Fruit fly (Drosophila melanogaster) whole organism, embryonic: ENCODE results near the gene DCP2.

Experiments
- B-H1 ChIP-seq: fragments of 200-800 bp; sonication (Bioruptor generic); IDR thresholded peaks from 3 replicates; pipeline ENCODE4 v1.3.6; 2022; ENCODE audit warnings: missing biosample characterization, missing genetic modification characterization
- B-H2 ChIP-seq: fragments of 200-800 bp; sonication (Bioruptor generic); optimal IDR thresholded peaks from 2 replicates; lab custom pipeline; 2018; ENCODE audit warnings: missing biosample characterization, mild to moderate bottlenecking, missing genetic modification characterization
- C15 ChIP-seq: fragments of 200-800 bp; sonication (Bioruptor generic); IDR thresholded peaks from 3 replicates; pipeline ENCODE4 v1.3.6; 2022; ENCODE audit warnings: missing biosample characterization, missing genetic modification characterization
- CG10147 ChIP-seq: fragments of 200-800 bp; sonication (Bioruptor generic); optimal IDR thresholded peaks from 2 replicates; lab custom pipeline; 2019; ENCODE audit warnings: missing biosample characterization, mild to moderate bottlenecking, missing genetic modification characterization, moderate library complexity
- CG11085 ChIP-seq: fragments of 200-800 bp; sonication (Bioruptor generic); IDR thresholded peaks from 2 replicates; pipeline ENCODE4 v1.3.6; 2022; ENCODE audit warnings: missing biosample characterization, missing genetic modification characterization
- CG11398 ChIP-seq: fragments of 200-800 bp; sonication (Bioruptor generic); optimal IDR thresholded peaks from 2 replicates; lab custom pipeline; 2016; ENCODE audit warnings: missing biosample characterization, missing genetic modification characterization
- CG11504 ChIP-seq: fragments of 200-800 bp; sonication (Bioruptor generic); optimal IDR thresholded peaks from 3 replicates; lab custom pipeline; 2019; ENCODE audit warnings: missing biosample characterization, mild to moderate bottlenecking, missing genetic modification characterization, moderate library complexity
- CG13894 ChIP-seq: fragments of 200-800 bp; sonication (Bioruptor generic); optimal IDR thresholded peaks from 3 replicates; lab custom pipeline; 2018; ENCODE audit warnings: missing biosample characterization, mild to moderate bottlenecking, missing genetic modification characterization, moderate library complexity
- CG15601 ChIP-seq: fragments of 200-800 bp; sonication (Bioruptor generic); optimal IDR thresholded peaks from 3 replicates; lab custom pipeline; 2019; ENCODE audit warnings: missing biosample characterization, mild to moderate bottlenecking, missing genetic modification characterization, moderate library complexity
- CG1602 ChIP-seq: fragments of 200-800 bp; sonication (Bioruptor generic); optimal IDR thresholded peaks from 3 replicates; lab custom pipeline; 2016; ENCODE audit warnings: missing biosample characterization, missing genetic modification characterization
- CG30020 ChIP-seq: fragments of 200-800 bp; optimal IDR thresholded peaks from 2 replicates; lab custom pipeline; 2019; ENCODE audit warnings: missing biosample characterization, mild to moderate bottlenecking, missing genetic modification characterization, moderate library complexity
- CG33557 ChIP-seq: fragments of 200-800 bp; sonication (Bioruptor generic); optimal IDR thresholded peaks from 2 replicates; lab custom pipeline; 2019; ENCODE audit warnings: missing biosample characterization, mild to moderate bottlenecking, missing genetic modification characterization, moderate library complexity
- CG34224 ChIP-seq: fragments of 200-800 bp; sonication (Bioruptor generic); IDR thresholded peaks from 3 replicates; pipeline ENCODE4 v1.3.6; 2022; ENCODE audit warnings: missing biosample characterization, missing genetic modification characterization; ENCODE audit not compliant: partially characterized antibody
- CG5245 ChIP-seq: fragments of 200-800 bp; sonication (Bioruptor generic); optimal IDR thresholded peaks from 3 replicates; lab custom pipeline; 2016; ENCODE audit warnings: missing biosample characterization, missing genetic modification characterization
- CG7372 ChIP-seq: fragments of 200-800 bp; sonication (Bioruptor generic); IDR thresholded peaks from 2 replicates; pipeline ENCODE4 v1.3.6; 2022; ENCODE audit warnings: missing biosample characterization, missing genetic modification characterization
- CG9215 ChIP-seq: fragments of 200-800 bp; sonication (Bioruptor generic); IDR thresholded peaks from 2 replicates; pipeline ENCODE4 v1.3.6; 2022; ENCODE audit warnings: missing biosample characterization, missing genetic modification characterization
- CG9437 ChIP-seq: fragments of 200-800 bp; sonication (Bioruptor generic); optimal IDR thresholded peaks from 2 replicates; lab custom pipeline; 2018; ENCODE audit warnings: missing biosample characterization, mild to moderate bottlenecking, missing genetic modification characterization
- CrebB ChIP-seq: fragments of 200-800 bp; sonication (Bioruptor generic); optimal IDR thresholded peaks from 3 replicates; lab custom pipeline; 2018; ENCODE audit warnings: missing biosample characterization, mild to moderate bottlenecking, missing genetic modification characterization
- Doc2 ChIP-seq: fragments of 200-800 bp; sonication (Bioruptor generic); IDR thresholded peaks from 2 replicates; pipeline ENCODE4 v1.3.6; 2022; ENCODE audit warnings: missing biosample characterization, missing genetic modification characterization
- Doc3 ChIP-seq: fragments of 200-800 bp; sonication (Bioruptor generic); IDR thresholded peaks from 3 replicates; pipeline ENCODE4 v1.3.6; 2022; ENCODE audit warnings: missing biosample characterization, missing genetic modification characterization; ENCODE audit not compliant: partially characterized antibody
- Gsc ChIP-seq: fragments of 200-800 bp; sonication (Bioruptor generic); IDR thresholded peaks from 2 replicates; pipeline ENCODE4 v1.3.6; 2022; ENCODE audit warnings: missing biosample characterization, missing genetic modification characterization
- HLH4C ChIP-seq: fragments of 200-800 bp; sonication (Bioruptor generic); IDR thresholded peaks from 3 replicates; pipeline ENCODE4 v1.3.6; 2022; ENCODE audit warnings: missing biosample characterization, missing genetic modification characterization; ENCODE audit not compliant: partially characterized antibody
- Hr39 ChIP-seq: fragments of >200 bp; optimal IDR thresholded peaks from 2 replicates; lab custom pipeline; 2017
- Hr78 ChIP-seq, 2 experiments: fragments of 200-800 bp in 1 of 2; fragments of >200 bp in 1 of 2; sonication (Bioruptor generic) in 1 of 2; optimal IDR thresholded peaks; 2 replicates each; lab custom pipeline; 2017 to 2019; ENCODE audit warnings: missing biosample characterization in 2 of 2, missing genetic modification characterization in 2 of 2, mild to moderate bottlenecking in 1 of 2, moderate library complexity in 1 of 2
- Hsf ChIP-seq: fragments of 200-800 bp; sonication (Bioruptor generic); optimal IDR thresholded peaks from 3 replicates; lab custom pipeline; 2016; ENCODE audit warnings: missing biosample characterization, missing genetic modification characterization
- Lpt ChIP-seq: fragments of >200 bp; optimal IDR thresholded peaks from 2 replicates; lab custom pipeline; 2018; ENCODE audit warnings: missing biosample characterization, missing genetic modification characterization
- Nf-YA ChIP-seq: fragments of 200-800 bp; sonication (Bioruptor generic); IDR thresholded peaks from 2 replicates; pipeline ENCODE4 v1.3.6; 2022; ENCODE audit warnings: missing biosample characterization, missing genetic modification characterization
- Nf-YC ChIP-seq: fragments of 200-800 bp; optimal IDR thresholded peaks from 3 replicates; lab custom pipeline; 2019; ENCODE audit warnings: missing biosample characterization, mild to moderate bottlenecking, missing genetic modification characterization, moderate library complexity
- Rfx ChIP-seq: fragments of 200-800 bp; sonication (Bioruptor generic); IDR thresholded peaks from 2 replicates; pipeline ENCODE4 v1.3.6; 2022; ENCODE audit warnings: missing biosample characterization, missing genetic modification characterization
- bsh ChIP-seq, 2 experiments: fragments of 200-800 bp; sonication (Bioruptor generic); optimal IDR thresholded peaks; 2 replicates each; lab custom pipeline; 2017 to 2018; ENCODE audit warnings: mild to moderate bottlenecking in 2 of 2, missing biosample characterization in 2 of 2, missing genetic modification characterization in 2 of 2, moderate library complexity in 1 of 2
- chinmo ChIP-seq: fragments of 200-800 bp; sonication (Bioruptor generic); IDR thresholded peaks from 4 replicates; pipeline ENCODE4 v1.3.6; 2022; ENCODE audit warnings: missing biosample characterization, missing genetic modification characterization; ENCODE audit not compliant: partially characterized antibody
- croc ChIP-seq: fragments of 200-800 bp; sonication (Bioruptor generic); conservative IDR thresholded peaks from 3 replicates; pipeline ENCODE4 v1.3.6; 2022; ENCODE audit warnings: missing biosample characterization, missing genetic modification characterization
- dan ChIP-seq: fragments of 200-800 bp; sonication (Bioruptor generic); IDR thresholded peaks from 2 replicates; pipeline ENCODE4 v1.3.6; 2022; ENCODE audit warnings: missing biosample characterization, missing genetic modification characterization
- esg ChIP-seq: fragments of 200-800 bp; sonication (Bioruptor generic); conservative IDR thresholded peaks from 2 replicates; pipeline ENCODE4 v1.3.6; 2022; ENCODE audit warnings: missing biosample characterization, missing genetic modification characterization
- fd64A ChIP-seq: fragments of 200-800 bp; sonication (Bioruptor generic); optimal IDR thresholded peaks from 3 replicates; lab custom pipeline; 2018; ENCODE audit warnings: missing biosample characterization, mild to moderate bottlenecking, missing genetic modification characterization
- gro ChIP-seq: fragments of 200-800 bp; sonication (Bioruptor generic); optimal IDR thresholded peaks from 2 replicates; lab custom pipeline; 2016; ENCODE audit warnings: missing biosample characterization, missing genetic modification characterization
- hbn ChIP-seq: fragments of 200-800 bp; sonication (Bioruptor generic); IDR thresholded peaks from 2 replicates; pipeline ENCODE4 v1.3.6; 2022; ENCODE audit warnings: missing biosample characterization, missing genetic modification characterization; ENCODE audit not compliant: partially characterized antibody
- inv ChIP-seq: fragments of 200-800 bp; sonication (Bioruptor generic); IDR thresholded peaks from 2 replicates; pipeline ENCODE4 v1.3.6; 2022; ENCODE audit warnings: missing biosample characterization, missing genetic modification characterization; ENCODE audit not compliant: partially characterized antibody
- lab ChIP-seq: fragments of 200-800 bp; sonication (Bioruptor generic); optimal IDR thresholded peaks from 3 replicates; lab custom pipeline; 2017; ENCODE audit warnings: missing biosample characterization, missing genetic modification characterization, mild to moderate bottlenecking, moderate library complexity, missing genetic modification reagents
- lmd ChIP-seq: fragments of 200-800 bp; sonication (Bioruptor generic); IDR thresholded peaks from 2 replicates; pipeline ENCODE4 v1.3.6; 2022; ENCODE audit warnings: missing biosample characterization, missing genetic modification characterization
- lov ChIP-seq, 2 experiments: fragments of 200-800 bp in 1 of 2; fragments of >200 bp in 1 of 2; sonication (Bioruptor generic) in 1 of 2; IDR thresholded peaks in 1 of 2; optimal IDR thresholded peaks in 1 of 2; 2 replicates in 1 of 2; 3 replicates in 1 of 2; pipeline versions ENCODE4 v1.3.6 to Lab custom; 2017 to 2022; ENCODE audit warnings: missing biosample characterization in 1 of 2, missing genetic modification characterization in 1 of 2
- maf-S ChIP-seq: fragments of 200-800 bp; sonication (Bioruptor generic); optimal IDR thresholded peaks from 2 replicates; lab custom pipeline; 2016; ENCODE audit warnings: missing biosample characterization, missing genetic modification characterization
- nau ChIP-seq: fragments of 200-800 bp; sonication (Bioruptor generic); optimal IDR thresholded peaks from 3 replicates; lab custom pipeline; 2017; ENCODE audit warnings: missing biosample characterization, mild to moderate bottlenecking, missing genetic modification characterization, missing genetic modification reagents
- p53 ChIP-seq: fragments of 200-800 bp; sonication (Bioruptor generic); optimal IDR thresholded peaks from 2 replicates; lab custom pipeline; 2016; ENCODE audit warnings: missing biosample characterization, missing genetic modification characterization
- pros ChIP-seq: fragments of 200-800 bp; sonication (Bioruptor generic); optimal IDR thresholded peaks from 3 replicates; lab custom pipeline; 2019; ENCODE audit warnings: missing biosample characterization, mild to moderate bottlenecking, missing genetic modification characterization, moderate library complexity
- ro ChIP-seq: fragments of 200-800 bp; sonication (Bioruptor generic); IDR thresholded peaks from 2 replicates; pipeline ENCODE4 v1.3.6; 2022; ENCODE audit warnings: missing biosample characterization, missing genetic modification characterization
- slp2 ChIP-seq: fragments of 200-800 bp; sonication (Bioruptor generic); optimal IDR thresholded peaks from 2 replicates; lab custom pipeline; 2016; ENCODE audit warnings: missing biosample characterization, missing genetic modification characterization
- tap ChIP-seq: fragments of 200-800 bp; optimal IDR thresholded peaks from 3 replicates; lab custom pipeline; 2019; ENCODE audit warnings: missing biosample characterization, mild to moderate bottlenecking, missing genetic modification characterization, moderate library complexity
- wdn ChIP-seq: fragments of 200-800 bp; sonication (Bioruptor generic); IDR thresholded peaks from 2 replicates; pipeline ENCODE4 v1.3.6; 2022; ENCODE audit warnings: missing biosample characterization, missing genetic modification characterization
- zen ChIP-seq: fragments of 200-800 bp; sonication (Bioruptor generic); optimal IDR thresholded peaks from 3 replicates; lab custom pipeline; 2018; ENCODE audit warnings: missing biosample characterization, mild to moderate bottlenecking, missing genetic modification characterization, moderate library complexity

Gene DCP2

dm6 chr3L:15823780-15824423 is 2.3 kb downstream of the DCP2 start (continued):
- no peak for TF ChIP-seq croc
- TF ChIP-seq tap (tag; lab: Kevin White, UChicago), result no peak
- TF ChIP-seq CG9437 (GFP tag; lab: Kevin White, UChicago), result no peak
- no peak for TF ChIP-seq ro (GFP tag; lab: Robert Waterston, UW)
- TF ChIP-seq CG11085, result no peak
- no peak for TF ChIP-seq maf-S (GFP tag; lab: Kevin White, UChicago)
- TF ChIP-seq Hr39 (lab: Kevin White, UChicago), result no peak
- no peak for TF ChIP-seq Doc2
- TF ChIP-seq wdn (GFP tag; lab: Robert Waterston, UW), result no peak
- no peak for TF ChIP-seq CG11398 (GFP tag; lab: Kevin White, UChicago)
- TF ChIP-seq CG30020 (tag; lab: Kevin White, UChicago), result no peak
- no peak for TF ChIP-seq p53
- TF ChIP-seq Hr78 (GFP tag; optimal IDR thresholded peaks at IDR 0.05; lab: Kevin White, UChicago), result no peak
- no peak for TF ChIP-seq dan
- no peak for TF ChIP-seq inv
- TF ChIP-seq CG13894 (tag; lab: Kevin White, UChicago), result peak; percentile 11
- TF ChIP-seq esg (GFP tag; lab: Robert Waterston, UW), result no peak
- TF ChIP-seq B-H2 (GFP tag; lab: Kevin White, UChicago), result peak; percentile 22
- no peak for TF ChIP-seq zen (tag; lab: Kevin White, UChicago)
- peak; percentile 19 for TF ChIP-seq fd64A
- TF ChIP-seq lab, result peak; percentile 36
- TF ChIP-seq C15 (GFP tag; lab: Robert Waterston, UW), result no peak
- no peak for TF ChIP-seq B-H1
- no peak for TF ChIP-seq pros (GFP tag; lab: Kevin White, UChicago)
- no peak for TF ChIP-seq Hsf (GFP tag; lab: Kevin White, UChicago)
- peak; percentile 14 for TF ChIP-seq CG11504 (tag; lab: Kevin White, UChicago)
- TF ChIP-seq CG5245 (GFP tag; lab: Kevin White, UChicago), result no peak
- TF ChIP-seq HLH4C (GFP tag; lab: Robert Waterston, UW), result no peak
- no peak for TF ChIP-seq bsh (GFP tag; optimal IDR thresholded peaks at IDR 0.05; lab: Kevin White, UChicago)
- TF ChIP-seq CG7372, result no peak
- TF ChIP-seq lov (optimal IDR thresholded peaks at IDR 0.05; lab: Kevin White, UChicago), result no peak
- TF ChIP-seq lov (GFP tag; IDR thresholded peaks at IDR 0.05; lab: Robert Waterston, UW), result no peak
- no peak for TF ChIP-seq Nf-YC (tag; lab: Kevin White, UChicago)
- TF ChIP-seq CG9215 (GFP tag; lab: Robert Waterston, UW), result no peak
- TF ChIP-seq Nf-YA, result no peak
- TF ChIP-seq CG33557 (GFP tag; lab: Kevin White, UChicago), result no peak
- TF ChIP-seq CG15601 (tag; lab: Kevin White, UChicago), result no peak
- TF ChIP-seq Gsc, result no peak
- no peak for TF ChIP-seq Lpt (GFP tag; lab: Kevin White, UChicago)
- no peak for TF ChIP-seq Rfx
- TF ChIP-seq gro, result peak; percentile 13
- TF ChIP-seq chinmo (GFP tag; lab: Robert Waterston, UW), result no peak
- TF ChIP-seq slp2 (GFP tag; lab: Kevin White, UChicago), result no peak
- TF ChIP-seq Doc3 (GFP tag; lab: Robert Waterston, UW), result no peak
- TF ChIP-seq CrebB, result peak; percentile 14
- TF ChIP-seq hbn (GFP tag; lab: Robert Waterston, UW), result no peak
- TF ChIP-seq CG10147 (GFP tag; lab: Kevin White, UChicago), result peak; percentile 6
- TF ChIP-seq CG34224, result no peak
- TF ChIP-seq nau (GFP tag; lab: Kevin White, UChicago), result peak; percentile 46
- no peak for TF ChIP-seq CG1602 (GFP tag; lab: Kevin White, UChicago)
- TF ChIP-seq lmd, result no peak
